Worm (Caenorhabditis elegans) whole organism, young adult: ENCODE results near the gene gab-1.

ENCODE experiments used
- B0035.1 ChIP-seq: sonication (generic microtip); optimal IDR thresholded peaks from 2 replicates; lab custom pipeline; 2016; ENCODE audit warnings: missing genetic modification characterization, mild to moderate bottlenecking, missing compliant biosample characterization, missing genotype, missing genetic modification reagents
- D2030.7 ChIP-seq: fragments of 200-800 bp; sonication (Bioruptor generic); IDR thresholded peaks from 2 replicates; pipeline ENCODE4 v1.3.6; 2022; ENCODE audit warnings: missing genetic modification reagents, missing genetic modification characterization, missing compliant biosample characterization
- F10E7.11 ChIP-seq: sonication (generic microtip); optimal IDR thresholded peaks from 2 replicates; lab custom pipeline; 2017; ENCODE audit warnings: mild to moderate bottlenecking, missing genetic modification characterization, moderate library complexity, missing compliant biosample characterization
- F37B4.10 ChIP-seq: fragments of 200-800 bp; sonication (Bioruptor generic); IDR thresholded peaks from 2 replicates; pipeline ENCODE4 v1.3.6; 2022; ENCODE audit warnings: missing genetic modification characterization, missing compliant biosample characterization
- F39B2.1 ChIP-seq: fragments of 200-800 bp; sonication (Bioruptor generic); IDR thresholded peaks from 2 replicates; pipeline ENCODE4 v1.3.6; 2022; ENCODE audit warnings: missing genetic modification reagents, missing genetic modification characterization, missing compliant biosample characterization
- F52B5.7 ChIP-seq: sonication (generic microtip); optimal IDR thresholded peaks from 2 replicates; lab custom pipeline; 2016; ENCODE audit warnings: mild to moderate bottlenecking, missing genetic modification characterization, missing compliant biosample characterization
- Y53F4B.3 ChIP-seq: fragments of 200-800 bp; sonication (Bioruptor generic); IDR thresholded peaks from 2 replicates; pipeline ENCODE4 v1.3.6; 2022; ENCODE audit warnings: missing genetic modification reagents, missing genetic modification characterization, missing compliant biosample characterization
- Y53G8AR.9 ChIP-seq: fragments of 200-800 bp; sonication (Bioruptor generic); conservative IDR thresholded peaks from 2 replicates; pipeline ENCODE4 v1.3.6; 2022; ENCODE audit warnings: missing genetic modification reagents, missing genetic modification characterization, missing compliant biosample characterization
- Y56A3A.18 ChIP-seq: fragments of 200-800 bp; sonication (Bioruptor generic); IDR thresholded peaks from 2 replicates; pipeline ENCODE4 v1.3.6; 2022; ENCODE audit warnings: missing genetic modification reagents, missing genetic modification characterization, missing compliant biosample characterization
- attf-5 ChIP-seq: fragments of 200-800 bp; sonication (Bioruptor generic); optimal IDR thresholded peaks from 2 replicates; lab custom pipeline; 2018; ENCODE audit warnings: mild to moderate bottlenecking, missing genetic modification characterization, missing compliant biosample characterization
- cebp-2 ChIP-seq: fragments of 200-800 bp; sonication (Bioruptor generic); IDR thresholded peaks from 2 replicates; pipeline ENCODE4 v1.3.6; 2022; ENCODE audit warnings: missing genetic modification characterization, missing compliant biosample characterization
- ceh-27 ChIP-seq: fragments of 200-800 bp; sonication (Bioruptor generic); optimal IDR thresholded peaks from 2 replicates; lab custom pipeline; 2018; ENCODE audit warnings: mild to moderate bottlenecking, missing genetic modification characterization, moderate library complexity, missing compliant biosample characterization
- ceh-58 ChIP-seq: fragments of 200-800 bp; sonication (Bioruptor generic); IDR thresholded peaks from 2 replicates; pipeline ENCODE4 v1.3.6; 2022; ENCODE audit warnings: missing genetic modification characterization, missing compliant biosample characterization
- ceh-79 ChIP-seq: sonication (generic microtip); optimal IDR thresholded peaks from 2 replicates; lab custom pipeline; 2017; ENCODE audit warnings: mild to moderate bottlenecking, missing genetic modification characterization, missing compliant biosample characterization
- efl-1 ChIP-seq: fragments of 150-350 bp; optimal IDR thresholded peaks from 2 replicates; lab custom pipeline; 2014; ENCODE audit warnings: missing biosample characterization, missing genetic modification reagents, missing genetic modification characterization
- egrh-3 ChIP-seq: fragments of 200-800 bp; sonication (Bioruptor generic); IDR thresholded peaks from 2 replicates; pipeline ENCODE4 v1.3.6; 2022; ENCODE audit warnings: missing genetic modification reagents, missing genetic modification characterization, missing compliant biosample characterization
- ets-4 ChIP-seq: fragments of 200-800 bp; sonication (Bioruptor generic); optimal IDR thresholded peaks from 2 replicates; lab custom pipeline; 2018; ENCODE audit warnings: mild to moderate bottlenecking, missing genetic modification characterization, missing compliant biosample characterization
- hlh-26 ChIP-seq: fragments of 200-800 bp; sonication (Bioruptor generic); conservative IDR thresholded peaks from 2 replicates; pipeline ENCODE4 v1.3.6; 2022; ENCODE audit warnings: missing genetic modification reagents, missing genetic modification characterization, missing compliant biosample characterization
- hmg-1.2 ChIP-seq: fragments of 200-800 bp; sonication (Bioruptor generic); IDR thresholded peaks from 2 replicates; pipeline ENCODE4 v1.3.6; 2022; ENCODE audit warnings: missing genetic modification reagents, missing genetic modification characterization, missing compliant biosample characterization
- hmg-20 ChIP-seq: fragments of 200-800 bp; sonication (Bioruptor generic); IDR thresholded peaks from 2 replicates; pipeline ENCODE4 v1.3.6; 2022; ENCODE audit warnings: missing genetic modification reagents, missing genetic modification characterization, missing compliant biosample characterization
- let-526 ChIP-seq: fragments of 200-800 bp; sonication (Bioruptor generic); IDR thresholded peaks from 2 replicates; pipeline ENCODE4 v1.3.6; 2022; ENCODE audit warnings: missing genetic modification reagents, missing genetic modification characterization, missing compliant biosample characterization
- let-607 ChIP-seq, 2 experiments: fragments of 200-800 bp in 1 of 2; sonication (Bioruptor generic) in 1 of 2; sonication (generic microtip) in 1 of 2; optimal IDR thresholded peaks; 2 replicates each; lab custom pipeline; 2016 to 2018; ENCODE audit warnings: mild to moderate bottlenecking in 2 of 2, missing compliant biosample characterization in 2 of 2, missing genetic modification characterization in 2 of 2, moderate library complexity in 2 of 2, missing genotype in 1 of 2
- lin-26 ChIP-seq: fragments of 200-800 bp; sonication (Bioruptor generic); IDR thresholded peaks from 2 replicates; pipeline ENCODE4 v1.3.6; 2022; ENCODE audit warnings: missing genetic modification reagents, missing genetic modification characterization, missing compliant biosample characterization
- lin-35 ChIP-seq, 3 experiments: fragments of 150-350 bp in 2 of 3; sonication (generic microtip) in 1 of 3; optimal IDR thresholded peaks; 2 replicates each; lab custom pipeline; 2014 to 2018; ENCODE audit warnings: missing biosample characterization in 3 of 3, missing genetic modification characterization in 3 of 3, missing genetic modification reagents in 3 of 3
- lsy-27 ChIP-seq: sonication (generic microtip); optimal IDR thresholded peaks from 2 replicates; lab custom pipeline; 2017; ENCODE audit warnings: missing genetic modification characterization, mild to moderate bottlenecking, missing compliant biosample characterization, antibody characterized with exemption, missing genotype, borderline replicate concordance; ENCODE audit not compliant: insufficient read depth
- madf-6 ChIP-seq: fragments of 200-800 bp; sonication (Bioruptor generic); IDR thresholded peaks from 2 replicates; pipeline ENCODE4 v1.3.6; 2022; ENCODE audit warnings: missing genetic modification reagents, missing genetic modification characterization, missing compliant biosample characterization
- mcd-1 ChIP-seq: fragments of 200-800 bp; sonication (Bioruptor generic); IDR thresholded peaks from 2 replicates; pipeline ENCODE4 v1.3.6; 2022; ENCODE audit warnings: missing genetic modification reagents, missing genetic modification characterization, missing compliant biosample characterization
- nhr-80 ChIP-seq: sonication (generic microtip); optimal IDR thresholded peaks from 2 replicates; lab custom pipeline; 2016; ENCODE audit warnings: missing genetic modification characterization, missing compliant biosample characterization
- pha-4 ChIP-seq: fragments of 150-350 bp; sonication (generic microtip); optimal IDR thresholded peaks from 2 replicates; lab custom pipeline; 2014; ENCODE audit warnings: missing biosample characterization, missing genetic modification reagents, missing genetic modification characterization
- rpc-1 ChIP-seq, 2 experiments: fragments of 150-350 bp in 1 of 2; sonication (generic microtip) in 1 of 2; optimal IDR thresholded peaks; 2 replicates each; lab custom pipeline; 2014 to 2018; ENCODE audit warnings: missing biosample characterization in 1 of 2, missing genetic modification characterization in 1 of 2, missing genetic modification reagents in 1 of 2, missing genotype in 1 of 2
- snpc-3.4 ChIP-seq: sonication (generic microtip); optimal IDR thresholded peaks from 2 replicates; lab custom pipeline; 2017; ENCODE audit warnings: missing genetic modification characterization, mild to moderate bottlenecking, missing compliant biosample characterization, antibody characterized with exemption, moderate library complexity, missing genotype, missing genetic modification reagents
- snpc-4 ChIP-seq, 5 experiments: fragments of 150-350 bp in 1 of 5; sonication (generic microtip) in 4 of 5; optimal IDR thresholded peaks; 2 replicates each; lab custom pipeline; 2014 to 2018; ENCODE audit warnings: missing genetic modification characterization in 5 of 5, missing biosample characterization in 3 of 5, antibody characterized with exemption in 2 of 5, mild to moderate bottlenecking in 2 of 5, missing compliant biosample characterization in 2 of 5, missing genotype in 2 of 5, moderate library complexity in 2 of 5, missing genetic modification reagents in 1 of 5
- sptf-2 ChIP-seq: fragments of 200-800 bp; sonication (Bioruptor generic); optimal IDR thresholded peaks from 2 replicates; lab custom pipeline; 2018; ENCODE audit warnings: mild to moderate bottlenecking, missing genetic modification characterization, missing compliant biosample characterization
- tbx-9 ChIP-seq: sonication (generic microtip); optimal IDR thresholded peaks from 2 replicates; lab custom pipeline; 2016; ENCODE audit warnings: borderline replicate concordance, missing genetic modification characterization, inconsistent platforms, missing compliant biosample characterization
- tlf-1 ChIP-seq: fragments of 200-800 bp; sonication (Bioruptor generic); optimal IDR thresholded peaks from 2 replicates; lab custom pipeline; 2018; ENCODE audit warnings: mild to moderate bottlenecking, missing genetic modification characterization, missing compliant biosample characterization
- unc-62 ChIP-seq: fragments of 150-350 bp; optimal IDR thresholded peaks from 2 replicates; lab custom pipeline; 2014; ENCODE audit warnings: missing biosample characterization, missing genetic modification reagents, missing genetic modification characterization
- zfh-2 ChIP-seq: fragments of 200-800 bp; sonication (Bioruptor generic); conservative IDR thresholded peaks from 2 replicates; pipeline ENCODE4 v1.3.6; 2022; ENCODE audit warnings: missing genetic modification reagents, missing genetic modification characterization, missing compliant biosample characterization
- ztf-18 ChIP-seq: sonication (generic microtip); optimal IDR thresholded peaks from 2 replicates; lab custom pipeline; 2016; ENCODE audit warnings: missing genotype, mild to moderate bottlenecking, missing genetic modification characterization, missing compliant biosample characterization
- ztf-26 ChIP-seq: sonication (generic microtip); optimal IDR thresholded peaks from 2 replicates; lab custom pipeline; 2017; ENCODE audit warnings: missing genetic modification characterization, missing compliant biosample characterization

gab-1 gene

DNA sequence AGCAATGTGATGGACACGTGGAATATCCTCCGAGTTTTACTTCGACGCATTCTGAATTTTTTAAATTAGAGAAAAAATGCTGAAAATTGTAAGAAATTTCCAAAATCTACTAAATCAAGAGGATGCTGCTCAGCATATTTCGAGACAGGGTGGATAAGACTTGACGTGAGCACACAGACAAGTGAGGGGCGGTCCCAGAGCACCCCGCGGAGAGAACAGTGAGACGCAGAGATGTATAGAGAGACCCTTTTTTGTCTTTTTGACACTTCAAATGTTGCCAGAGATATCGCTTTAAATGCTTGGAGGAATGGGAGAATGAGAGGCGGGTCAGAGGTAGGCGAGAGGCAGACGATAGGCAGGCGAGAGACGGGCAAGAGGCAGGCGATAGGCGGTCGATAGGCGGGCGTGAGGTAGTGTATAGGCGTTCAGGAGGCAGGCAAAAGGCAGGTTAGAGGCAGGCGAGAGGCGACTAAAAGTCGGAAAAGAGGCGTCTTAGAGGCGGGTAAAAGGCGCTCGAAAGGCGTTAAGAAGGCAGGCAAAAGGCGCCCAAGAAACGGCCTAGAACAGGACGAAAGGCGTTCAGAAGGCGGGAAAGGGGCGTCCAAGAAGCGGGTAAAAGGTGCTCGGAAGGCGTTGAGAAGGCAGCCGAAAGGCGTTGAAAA lies at the start of gene gab-1:
gab-1 (minus strand) TSS at position 51 of the 662 bp plus-strand sequence.
- TF ChIP-seq F52B5.7: no peak
- TF ChIP-seq sptf-2: no peak
- TF ChIP-seq rpc-1 (optimal IDR thresholded peaks at IDR 0.05; lab: Kevin White, UChicago): no peak
- no peak for TF ChIP-seq rpc-1 (tag; optimal IDR thresholded peaks at IDR 0.05; lab: Kevin White, UChicago)
- TF ChIP-seq ztf-18 (tag; lab: Kevin White, UChicago): no peak
- TF ChIP-seq zfh-2 (GFP tag; lab: Robert Waterston, UW): peak; percentile 79
- no peak for TF ChIP-seq Y56A3A.18 (GFP tag; lab: Robert Waterston, UW)
- TF ChIP-seq egrh-3: peak; percentile 41; the same call in 1 of the 2 replicates
- no peak for TF ChIP-seq let-607 (tag; optimal IDR thresholded peaks at IDR 0.05; lab: Kevin White, UChicago)
- TF ChIP-seq snpc-4 (GFP tag; optimal IDR thresholded peaks at IDR 0.05; lab: Kevin White, UChicago): no peak
- TF ChIP-seq snpc-4 (tag; optimal IDR thresholded peaks at IDR 0.05; lab: Kevin White, UChicago): no peak
- no peak for TF ChIP-seq madf-6 (GFP tag; lab: Robert Waterston, UW)
- no peak for TF ChIP-seq ztf-26
- 0 out of 2 replicates have a peak, but pooled peaks have one; percentile 25 for TF ChIP-seq lin-26 (GFP tag; lab: Robert Waterston, UW)

DNA sequence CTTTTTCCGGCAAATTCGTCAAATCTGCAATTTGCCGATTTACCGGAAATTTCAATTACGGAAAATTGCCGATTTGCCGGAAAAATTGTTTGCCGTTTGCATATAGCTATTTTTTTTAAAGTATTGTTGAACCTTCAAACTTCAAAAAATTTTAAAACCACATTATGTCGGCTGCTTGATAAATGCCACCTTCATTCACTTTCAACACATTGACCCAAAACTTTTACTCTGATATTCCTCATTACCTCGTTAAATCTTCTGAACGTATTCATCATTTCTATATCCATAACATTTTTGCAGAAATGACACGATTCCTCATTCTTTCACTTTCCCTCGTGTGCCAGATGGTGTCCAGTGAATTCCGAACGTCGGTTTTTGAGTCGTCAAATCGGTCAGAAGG lies 49.5 kb upstream of the gab-1 start, which contains the start of gene Y37D8A.3:
Y37D8A.3 (plus strand) TSS at position 301 of the 400 bp plus-strand sequence.
- TF ChIP-seq mcd-1 (no peak), F10E7.11 (no peak), tlf-1 (GFP tag; lab: Kevin White, UChicago) (no peak), B0035.1 (tag; lab: Kevin White, UChicago) (no peak), cebp-2 (no peak), hlh-26 (no peak), ceh-58 (no peak), lsy-27 (tag; lab: Kevin White, UChicago) (no peak), let-526 (GFP tag; lab: Robert Waterston, UW) (no peak), lin-26 (GFP tag; lab: Robert Waterston, UW) (no peak), let-607 (tag; optimal IDR thresholded peaks at IDR 0.05; lab: Kevin White, UChicago) (no peak), efl-1 (GFP tag; lab: Kevin White, UChicago) (no peak), ceh-27 (no peak), rpc-1 (optimal IDR thresholded peaks at IDR 0.05; lab: Kevin White, UChicago) (no peak), rpc-1 (tag; optimal IDR thresholded peaks at IDR 0.05; lab: Kevin White, UChicago) (no peak), snpc-4 (GFP tag; optimal IDR thresholded peaks at IDR 0.05; lab: Kevin White, UChicago) (no peak), snpc-4 (tag; optimal IDR thresholded peaks at IDR 0.05; lab: Kevin White, UChicago) (no peak), F37B4.10 (GFP tag; lab: Robert Waterston, UW) (no peak), sptf-2 (no peak), unc-62 (GFP tag; lab: Kevin White, UChicago) (no peak), Y53G8AR.9 (GFP tag; lab: Robert Waterston, UW) (no peak), F39B2.1 (GFP tag; lab: Robert Waterston, UW) (no peak)

DNA sequence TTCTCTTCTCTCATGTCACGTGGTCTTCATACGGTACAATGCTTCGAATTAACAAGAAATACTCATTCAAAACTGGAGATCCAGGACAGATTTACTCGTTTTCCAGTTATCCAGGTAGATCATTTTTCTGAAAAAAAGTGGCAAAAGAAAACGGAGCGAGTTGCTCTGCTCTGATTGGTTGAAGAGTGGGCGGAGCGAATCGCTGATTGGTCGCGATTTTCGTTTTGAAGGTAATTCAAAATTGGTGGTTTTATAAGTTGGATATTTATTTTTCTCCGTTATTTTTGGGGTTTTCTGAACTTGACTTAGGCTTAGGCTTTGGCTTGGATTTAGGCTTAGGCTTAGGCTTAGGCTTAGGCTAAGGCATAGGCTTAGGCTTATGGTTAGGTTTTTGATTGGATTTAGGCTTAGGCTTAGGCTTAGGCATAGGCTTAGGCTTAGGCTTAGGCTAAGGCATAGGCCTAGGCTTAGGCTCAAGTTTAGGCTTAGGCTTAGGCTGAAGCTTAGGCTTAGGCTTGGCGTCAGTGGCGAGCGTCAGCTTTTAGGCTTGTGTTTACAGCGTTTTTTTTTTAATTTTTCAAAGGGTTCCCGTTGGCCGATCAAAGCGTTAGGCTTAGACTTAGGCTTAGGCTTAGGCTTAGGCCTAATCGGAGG lies 43.2 kb upstream of the gab-1 start:
- TF ChIP-seq pha-4 (tag; lab: Kevin White, UChicago) (no peak), lin-35 (GFP tag; optimal IDR thresholded peaks at IDR 0.05; lab: Kevin White, UChicago) (no peak), hmg-20 (GFP tag; lab: Robert Waterston, UW) (no peak), D2030.7 (GFP tag; lab: Robert Waterston, UW) (no peak), hmg-1.2 (GFP tag; lab: Robert Waterston, UW) (no peak), tbx-9 (no peak), snpc-3.4 (tag; lab: Kevin White, UChicago) (no peak), lsy-27 (tag; lab: Kevin White, UChicago) (no peak), ets-4 (GFP tag; lab: Kevin White, UChicago) (no peak), Y53F4B.3 (GFP tag; lab: Robert Waterston, UW) (no peak), nhr-80 (tag; lab: Kevin White, UChicago) (no peak), attf-5 (GFP tag; lab: Kevin White, UChicago) (no peak), ceh-79 (tag; lab: Kevin White, UChicago) (no peak)
